Fruit fly (Drosophila melanogaster) whole organism, prepupa: ENCODE measurements around the gene gammaTub37C.

ENCODE experiments used
- cyc ChIP-seq: fragments of 200-800 bp; sonication (Bioruptor generic); optimal IDR thresholded peaks from 3 replicates; lab custom pipeline; 2016; ENCODE audit warnings: missing biosample characterization, missing genetic modification characterization
- dac ChIP-seq: fragments of 200-800 bp; sonication (Bioruptor generic); optimal IDR thresholded peaks from 2 replicates; lab custom pipeline; 2017; ENCODE audit warnings: missing biosample characterization, mild to moderate bottlenecking, missing genetic modification characterization
- net ChIP-seq: fragments of 200-800 bp; sonication (Bioruptor generic); optimal IDR thresholded peaks from 3 replicates; lab custom pipeline; 2016; ENCODE audit warnings: missing biosample characterization, missing genetic modification characterization

DNA sequence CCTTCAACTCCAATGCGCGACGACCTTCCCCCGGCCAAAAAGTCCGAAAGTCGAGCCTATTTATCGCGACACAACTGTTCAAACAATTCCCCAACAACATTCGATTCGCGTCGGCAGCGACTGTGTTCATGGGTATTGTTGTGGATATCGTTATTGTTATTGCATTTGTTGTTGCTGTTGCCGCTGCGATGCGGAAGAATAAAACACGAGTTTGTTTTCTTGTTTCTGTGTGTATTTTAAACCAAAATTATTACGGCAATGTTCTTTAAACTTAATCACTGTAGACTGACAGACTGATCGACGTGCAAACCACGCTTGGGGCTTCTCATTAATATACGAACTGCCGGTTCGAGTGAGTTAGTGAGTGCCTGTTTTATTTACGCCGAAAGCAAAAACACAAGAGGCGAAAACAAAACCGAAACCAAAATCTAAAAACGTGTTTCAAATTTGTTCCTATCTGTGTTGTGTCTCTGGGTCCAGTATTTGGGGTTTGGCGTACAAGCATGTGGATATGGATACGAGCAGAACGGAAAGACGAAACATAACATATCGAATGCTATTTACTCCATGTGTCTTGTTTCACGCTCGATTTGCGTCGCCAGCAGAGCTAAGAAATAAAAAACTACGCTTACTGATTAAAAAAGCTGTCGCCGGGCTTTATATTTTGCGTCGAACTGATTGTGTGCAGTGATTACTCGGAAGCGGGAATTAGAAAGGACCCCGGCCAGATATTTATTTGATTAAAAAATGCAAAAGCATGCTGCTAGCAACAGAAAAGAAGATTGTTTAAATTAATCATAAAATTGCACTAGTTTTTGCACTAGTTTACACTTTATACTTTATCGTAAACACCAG, 25.7 kb downstream of the gammaTub37C start:
- TF ChIP-seq cyc (GFP tag; lab: Kevin White, UChicago) (no peak), net (GFP tag; lab: Kevin White, UChicago) (no peak), dac (no peak)
